Worm (Caenorhabditis elegans): Measurements from ENCODE around the gene srh-300.

DNA sequence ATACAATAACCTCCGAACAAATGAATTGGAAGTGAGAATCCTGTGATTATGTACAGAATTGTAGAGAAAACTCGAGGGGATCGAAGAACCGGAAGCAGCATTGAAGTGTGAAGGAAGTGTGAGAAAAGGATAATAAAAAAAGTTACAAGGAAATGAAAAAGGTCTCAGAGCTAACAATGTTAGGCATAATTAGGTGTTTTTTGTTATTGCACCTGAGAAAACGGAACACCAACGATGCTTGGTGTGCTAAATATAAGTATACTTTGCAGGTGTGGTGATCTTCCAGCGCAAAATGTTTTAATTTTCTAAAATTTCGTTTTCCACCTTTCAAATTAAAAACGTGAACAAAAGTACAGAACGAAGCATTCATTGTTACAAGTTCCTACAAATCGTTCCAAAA, 22.2 kb downstream of the srh-300 start, which contains the start of gene srh-286:
- TF ChIP-seq ztf-23 (GFP tag; IDR thresholded peaks at IDR 0.05): no peak
- no peak for TF ChIP-seq ref-1 (GFP tag; conservative IDR thresholded peaks at IDR 0.05)
- no peak for TF ChIP-seq tab-1 (GFP tag; IDR thresholded peaks at IDR 0.05)
- TF ChIP-seq med-1 (GFP tag; optimal IDR thresholded peaks at IDR 0.05; ENCODE audit: insufficient read depth): no peak
- no peak for TF ChIP-seq klf-2 (GFP tag; conservative IDR thresholded peaks at IDR 0.05)
- TF ChIP-seq ztf-29 (GFP tag; IDR thresholded peaks at IDR 0.05): no peak
